Worm (Caenorhabditis elegans): ENCODE data around the gene bath-47.
"Not testable (repeated sequence)": the region's sequence is repeated elsewhere in the genome, so short reads cannot be mapped to it uniquely, and the experiment has no call there.

DNA sequence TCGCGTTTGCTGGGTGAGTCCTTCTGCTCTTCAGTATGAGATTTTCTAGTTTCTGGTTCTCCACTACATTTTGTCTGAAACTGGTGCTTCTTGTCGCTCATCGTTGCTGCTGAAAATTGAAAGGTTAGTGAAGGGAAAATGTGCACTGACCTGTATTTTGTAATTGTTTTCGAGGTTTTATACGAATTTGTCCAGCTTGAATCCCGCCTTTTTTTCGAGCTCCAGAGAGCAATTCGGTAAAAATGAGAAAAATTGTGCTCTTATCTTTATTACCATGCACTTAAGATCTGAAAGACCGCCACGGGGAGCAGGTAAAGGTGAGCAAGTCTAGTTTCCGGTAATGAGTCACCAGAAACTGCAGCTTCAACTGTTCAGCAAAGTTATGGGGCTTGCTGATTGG, 26.2 kb downstream of the bath-47 start, which contains the start of gene C08E3.15:
- TF ChIP-seq dao-5, him-1, W03F9.2 (tag; optimal IDR thresholded peaks at IDR 0.05): not testable (repeated sequence)

All from whole organism, L4/young adult.